Worm (Caenorhabditis elegans) whole organism, midembryonic: ENCODE measurements around the gene K09A11.1.
A peak's percentile ranks its signal among the peaks of the same experiment; 100 is the strongest.

Experiments used
- T22C8.4 ChIP-seq: fragments of 200-800 bp; sonication (Bioruptor generic); IDR thresholded peaks from 2 replicates; pipeline ENCODE4 v1.3.6; 2022; ENCODE audit warnings: missing genetic modification characterization, missing compliant biosample characterization
- cog-1 ChIP-seq: sonication (generic microtip); optimal IDR thresholded peaks from 2 replicates; lab custom pipeline; 2016; ENCODE audit warnings: missing genetic modification characterization, missing compliant biosample characterization
- flt-1 ChIP-seq: fragments of 200-800 bp; sonication (Bioruptor generic); IDR thresholded peaks from 2 replicates; pipeline ENCODE4 v1.3.6; 2022; ENCODE audit warnings: missing genetic modification characterization, missing compliant biosample characterization
- klf-2 ChIP-seq: fragments of 200-800 bp; sonication (Bioruptor generic); conservative IDR thresholded peaks from 2 replicates; pipeline ENCODE4 v1.3.6; 2022; ENCODE audit warnings: missing genetic modification reagents, missing genetic modification characterization, missing compliant biosample characterization
- med-1 ChIP-seq: sonication (generic microtip); optimal IDR thresholded peaks from 2 replicates; lab custom pipeline; 2017; ENCODE audit warnings: missing genetic modification characterization, mild to moderate bottlenecking, missing compliant biosample characterization, antibody characterized with exemption, missing genetic modification reagents; ENCODE audit not compliant: insufficient read depth
- ref-1 ChIP-seq: fragments of 200-800 bp; sonication (Bioruptor generic); conservative IDR thresholded peaks from 2 replicates; pipeline ENCODE4 v1.3.6; 2022; ENCODE audit warnings: missing genetic modification reagents, missing genetic modification characterization, missing compliant biosample characterization
- tab-1 ChIP-seq: fragments of 200-800 bp; sonication (Bioruptor generic); IDR thresholded peaks from 2 replicates; pipeline ENCODE4 v1.3.6; 2022; ENCODE audit warnings: missing genetic modification characterization, missing compliant biosample characterization
- ztf-23 ChIP-seq: fragments of 200-800 bp; sonication (Bioruptor generic); IDR thresholded peaks from 2 replicates; pipeline ENCODE4 v1.3.6; 2022; ENCODE audit warnings: missing genetic modification reagents, missing genetic modification characterization, missing compliant biosample characterization
- ztf-29 ChIP-seq: fragments of 200-800 bp; sonication (Bioruptor generic); IDR thresholded peaks from 2 replicates; pipeline ENCODE4 v1.3.6; 2022; ENCODE audit warnings: missing genetic modification reagents, missing genetic modification characterization, missing compliant biosample characterization

K09A11.1 gene

DNA sequence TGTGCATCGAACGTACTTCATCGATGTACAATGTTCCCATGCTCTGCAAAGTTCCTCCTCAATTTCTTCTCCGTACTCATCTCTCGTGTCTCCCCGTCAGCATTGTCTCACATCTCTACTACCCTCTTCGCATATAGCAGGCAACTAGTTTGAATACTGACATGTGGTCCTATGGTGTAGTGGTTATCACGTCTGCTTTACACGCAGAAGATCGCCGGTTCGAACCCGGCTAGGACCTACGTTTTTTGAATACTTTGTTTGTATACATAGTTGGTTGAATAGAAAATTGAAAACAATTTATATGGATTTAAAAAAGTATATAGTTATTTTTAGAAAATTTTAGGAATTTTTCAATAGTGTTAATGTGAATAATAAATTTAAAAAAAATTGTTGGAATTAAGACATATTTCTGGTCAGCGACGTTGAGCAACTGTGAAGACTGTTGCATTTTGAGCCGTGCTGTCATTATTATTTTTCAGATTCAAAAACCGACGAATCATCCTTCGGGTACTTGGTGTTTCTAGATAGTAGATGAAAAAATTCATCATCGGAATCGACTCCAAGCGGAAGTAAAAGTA lies 44.7 kb downstream of the K09A11.1 start:
- peak; percentile 65 for TF ChIP-seq med-1 (GFP tag; lab: Kevin White, UChicago)
- peak; percentile 95 for TF ChIP-seq T22C8.4 (GFP tag; lab: Robert Waterston, UW)
- TF ChIP-seq klf-2 (GFP tag; lab: Robert Waterston, UW), result peak; percentile 94
- peak; percentile 97 for TF ChIP-seq ztf-23 (GFP tag; lab: Robert Waterston, UW)
- peak; percentile 97 for TF ChIP-seq flt-1 (GFP tag; lab: Robert Waterston, UW)
- peak; percentile 97 for TF ChIP-seq cog-1 (tag; lab: Kevin White, UChicago)
- peak; percentile 96 for TF ChIP-seq tab-1 (GFP tag; lab: Robert Waterston, UW)
- peak; percentile 91 for TF ChIP-seq ref-1
- peak; percentile 96 for TF ChIP-seq ztf-29 (GFP tag; lab: Robert Waterston, UW)

- no peak for TF ChIP-seq tab-1 (GFP tag; lab: Robert Waterston, UW)
- no peak for TF ChIP-seq ztf-29 (GFP tag; lab: Robert Waterston, UW)
- TF ChIP-seq cog-1 (tag; lab: Kevin White, UChicago), result no peak
- TF ChIP-seq T22C8.4 (GFP tag; lab: Robert Waterston, UW), result no peak
- TF ChIP-seq ref-1, result no peak
- no peak for TF ChIP-seq ztf-23 (GFP tag; lab: Robert Waterston, UW)
Measured at ce11 chrX:13307852-13308251, 45.6 kb downstream of the K09A11.1 start.

DNA sequence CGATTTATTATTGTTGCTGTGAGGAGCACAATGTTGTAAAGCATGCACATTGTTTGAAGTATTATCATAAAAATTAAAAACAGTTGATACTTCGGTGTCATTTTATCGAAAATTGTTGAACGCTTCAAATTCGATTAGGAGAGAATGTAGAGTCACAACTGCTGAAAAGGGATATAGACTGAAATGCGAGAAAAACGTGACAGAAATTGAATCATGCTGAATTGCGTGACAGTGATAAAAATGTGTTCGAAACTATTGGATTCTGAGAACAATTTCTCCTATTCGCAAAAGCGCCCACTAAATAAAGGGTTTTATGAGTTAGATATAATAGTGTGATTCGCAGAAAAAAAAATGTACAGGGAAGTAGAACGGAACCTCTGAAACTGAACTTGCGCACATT lies 46.5 kb downstream of the K09A11.1 start, which contains the start of gene srxa-8:
srxa-8 (minus strand) TSS at position 101 of the 400 bp plus-strand sequence.
- TF ChIP-seq cog-1 (tag; lab: Kevin White, UChicago), result no peak

ce11 chrX:13310763-13311162 lies 48.5 kb downstream of the K09A11.1 start:
- TF ChIP-seq ref-1, result no peak
- no peak for TF ChIP-seq T22C8.4 (GFP tag; lab: Robert Waterston, UW)
- TF ChIP-seq ztf-23 (GFP tag; lab: Robert Waterston, UW), result no peak
- no peak for TF ChIP-seq tab-1 (GFP tag; lab: Robert Waterston, UW)
- no peak for TF ChIP-seq med-1 (GFP tag; lab: Kevin White, UChicago)
- TF ChIP-seq klf-2 (GFP tag; lab: Robert Waterston, UW), result no peak
- TF ChIP-seq flt-1 (GFP tag; lab: Robert Waterston, UW), result no peak
- TF ChIP-seq cog-1 (tag; lab: Kevin White, UChicago), result no peak
- TF ChIP-seq ztf-29 (GFP tag; lab: Robert Waterston, UW), result no peak

DNA sequence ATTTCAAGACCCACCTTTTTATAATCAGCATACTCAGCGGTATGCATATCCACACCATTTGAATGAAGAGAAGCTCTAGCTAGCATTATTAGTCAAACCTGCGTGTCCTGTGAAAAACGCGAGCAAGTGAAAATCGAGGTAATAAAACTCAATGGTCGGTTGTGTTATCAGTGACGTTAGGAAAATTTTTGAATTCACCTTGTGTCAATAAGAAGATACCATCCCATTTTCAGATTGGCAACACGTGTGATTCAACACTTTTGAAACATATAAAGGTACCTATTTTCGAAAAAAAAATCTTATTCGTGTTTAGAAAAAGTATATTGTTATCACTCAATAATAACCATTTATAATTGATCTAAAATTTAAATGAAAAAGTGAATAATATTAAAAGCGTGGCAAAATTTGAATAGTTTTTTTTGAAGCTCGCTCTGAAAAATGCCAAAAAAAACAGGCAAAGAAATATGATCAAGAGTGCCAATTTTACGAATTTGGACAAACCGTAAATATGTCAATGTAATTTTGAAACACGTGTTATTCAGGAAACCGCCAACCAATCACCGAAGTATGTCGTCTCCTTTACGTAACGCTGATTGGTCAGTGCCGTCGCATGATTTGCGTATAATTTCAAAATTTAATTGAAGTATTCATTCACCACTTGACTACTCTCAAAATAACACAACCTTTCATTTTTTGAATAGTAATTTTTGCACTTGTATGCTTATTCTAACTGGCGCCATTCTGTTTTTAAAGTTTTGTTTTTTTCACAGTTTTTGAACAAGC lies 49.5 kb downstream of the K09A11.1 start, which contains the start of gene F46G10.1:
F46G10.1 (minus strand) TSS at position 115 of the 783 bp plus-strand sequence.
- TF ChIP-seq ztf-23 (GFP tag; lab: Robert Waterston, UW) (no peak), tab-1 (GFP tag; lab: Robert Waterston, UW) (no peak), flt-1 (GFP tag; lab: Robert Waterston, UW) (no peak), klf-2 (GFP tag; lab: Robert Waterston, UW) (no peak), ztf-29 (GFP tag; lab: Robert Waterston, UW) (no peak), med-1 (GFP tag; lab: Kevin White, UChicago) (no peak), ref-1 (no peak), cog-1 (tag; lab: Kevin White, UChicago) (no peak), T22C8.4 (GFP tag; lab: Robert Waterston, UW) (no peak)
